Fruit fly (Drosophila melanogaster): ENCODE results near the gene Pgm1.

DNA sequence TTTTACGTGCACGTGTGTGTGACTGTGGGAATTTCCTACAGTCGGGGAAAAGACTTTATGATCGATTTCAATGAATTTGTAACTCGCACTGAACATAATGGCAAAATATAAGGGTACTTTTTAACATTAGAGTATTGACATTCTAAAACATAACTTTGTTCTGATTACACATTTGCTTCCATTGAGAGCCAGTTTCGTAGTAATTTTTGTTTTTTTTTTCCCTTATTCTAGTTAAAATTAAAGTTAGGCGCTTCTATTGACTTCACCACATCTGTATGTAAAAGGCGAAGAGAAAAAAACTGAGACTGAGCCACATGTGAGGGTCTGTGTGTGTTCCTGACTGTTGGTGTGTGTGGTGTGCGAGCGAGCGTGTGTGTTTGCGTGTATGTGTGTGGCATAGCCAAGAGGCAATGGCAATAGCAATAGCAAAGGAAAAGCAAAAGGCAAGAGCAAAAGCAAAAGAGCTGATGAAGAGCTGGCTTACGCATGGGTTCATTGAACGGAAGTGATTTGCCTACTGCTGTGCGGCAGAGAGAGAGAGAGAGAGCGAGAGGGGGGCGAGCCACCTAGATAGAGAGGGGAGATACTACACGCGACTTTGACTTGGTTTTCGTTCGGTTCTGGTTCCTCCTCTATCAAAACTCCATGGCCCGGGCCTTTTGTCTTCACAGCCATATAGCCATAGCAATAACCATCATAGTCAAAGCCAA, 33.7 kb upstream of the Pgm1 start:
- TF ChIP-seq insv (optimal IDR thresholded peaks at IDR 0.05) (no peak), Myc (optimal IDR thresholded peaks at IDR 0.05) (no peak)
